Worm (Caenorhabditis elegans) whole organism, young adult: Measurements from ENCODE around the gene mua-6.

Experiments used
- B0261.1 ChIP-seq: sonication (generic microtip); optimal IDR thresholded peaks from 2 replicates; lab custom pipeline; 2016; ENCODE audit warnings: mild to moderate bottlenecking, missing genetic modification characterization, moderate library complexity, missing compliant biosample characterization
- C06A6.2 ChIP-seq: fragments of 200-800 bp; sonication (Bioruptor generic); conservative IDR thresholded peaks from 2 replicates; pipeline ENCODE4 v1.3.6; 2022; ENCODE audit warnings: missing genetic modification characterization, missing compliant biosample characterization
- C17E4.6 ChIP-seq: fragments of 200-800 bp; sonication (Bioruptor generic); IDR thresholded peaks from 2 replicates; pipeline ENCODE4 v1.3.6; 2022; ENCODE audit warnings: missing genetic modification reagents, missing genetic modification characterization, missing compliant biosample characterization
- D2030.7 ChIP-seq: fragments of 200-800 bp; sonication (Bioruptor generic); IDR thresholded peaks from 2 replicates; pipeline ENCODE4 v1.3.6; 2022; ENCODE audit warnings: missing genetic modification reagents, missing genetic modification characterization, missing compliant biosample characterization
- F22D6.2 ChIP-seq: sonication (generic microtip); optimal IDR thresholded peaks from 2 replicates; lab custom pipeline; 2016; ENCODE audit warnings: mild to moderate bottlenecking, missing genetic modification characterization, missing compliant biosample characterization
- F57A8.1 ChIP-seq: fragments of 200-800 bp; sonication (Bioruptor generic); optimal IDR thresholded peaks from 2 replicates; lab custom pipeline; 2018; ENCODE audit warnings: mild to moderate bottlenecking, missing genetic modification characterization, moderate library complexity, missing compliant biosample characterization
- K12H6.12 ChIP-seq: fragments of 200-800 bp; sonication (Bioruptor generic); optimal IDR thresholded peaks from 2 replicates; lab custom pipeline; 2018; ENCODE audit warnings: mild to moderate bottlenecking, missing genetic modification characterization, missing compliant biosample characterization
- T07F8.4 ChIP-seq: sonication (generic microtip); optimal IDR thresholded peaks from 2 replicates; lab custom pipeline; 2016; ENCODE audit warnings: mild to moderate bottlenecking, missing genetic modification characterization, moderate library complexity, missing compliant biosample characterization
- Y56A3A.18 ChIP-seq: fragments of 200-800 bp; sonication (Bioruptor generic); IDR thresholded peaks from 2 replicates; pipeline ENCODE4 v1.3.6; 2022; ENCODE audit warnings: missing genetic modification reagents, missing genetic modification characterization, missing compliant biosample characterization
- Y67H2A.10 ChIP-seq: fragments of 200-800 bp; sonication (Bioruptor generic); conservative IDR thresholded peaks from 2 replicates; pipeline ENCODE4 v1.3.6; 2022; ENCODE audit warnings: missing genetic modification reagents, missing genetic modification characterization, missing compliant biosample characterization
- Y79H2A.3 ChIP-seq: fragments of 200-800 bp; sonication (Bioruptor generic); conservative IDR thresholded peaks from 2 replicates; pipeline ENCODE4 v1.3.6; 2022; ENCODE audit warnings: missing genetic modification reagents, missing genetic modification characterization, missing compliant biosample characterization
- ZK185.1 ChIP-seq: sonication (generic microtip); optimal IDR thresholded peaks from 2 replicates; lab custom pipeline; 2016; ENCODE audit warnings: mild to moderate bottlenecking, missing genetic modification characterization, missing compliant biosample characterization; ENCODE audit not compliant: poor library complexity, severe bottlenecking
- akir-1 ChIP-seq: fragments of 200-800 bp; sonication (Bioruptor generic); optimal IDR thresholded peaks from 2 replicates; lab custom pipeline; 2018; ENCODE audit warnings: mild to moderate bottlenecking, missing genetic modification characterization, moderate library complexity, missing compliant biosample characterization
- atf-7 ChIP-seq: sonication (generic microtip); optimal IDR thresholded peaks from 2 replicates; lab custom pipeline; 2017; ENCODE audit warnings: mild to moderate bottlenecking, missing genetic modification characterization, missing compliant biosample characterization
- attf-3 ChIP-seq: fragments of 200-800 bp; sonication (Bioruptor generic); conservative IDR thresholded peaks from 2 replicates; pipeline ENCODE4 v1.3.6; 2022; ENCODE audit warnings: missing genetic modification reagents, missing genetic modification characterization, missing compliant biosample characterization
- attf-5 ChIP-seq: fragments of 200-800 bp; sonication (Bioruptor generic); optimal IDR thresholded peaks from 2 replicates; lab custom pipeline; 2018; ENCODE audit warnings: mild to moderate bottlenecking, missing genetic modification characterization, missing compliant biosample characterization
- attf-6 ChIP-seq: fragments of 200-800 bp; sonication (Bioruptor generic); IDR thresholded peaks from 2 replicates; pipeline ENCODE4 v1.3.6; 2022; ENCODE audit warnings: missing genetic modification reagents, missing genetic modification characterization, missing compliant biosample characterization
- bed-2 ChIP-seq: fragments of 200-800 bp; sonication (Bioruptor generic); IDR thresholded peaks from 2 replicates; pipeline ENCODE4 v1.3.6; 2022; ENCODE audit warnings: missing genetic modification reagents, missing genetic modification characterization, missing compliant biosample characterization
- ccch-3 ChIP-seq: fragments of 200-800 bp; sonication (Bioruptor generic); optimal IDR thresholded peaks from 2 replicates; lab custom pipeline; 2018; ENCODE audit warnings: mild to moderate bottlenecking, missing genetic modification characterization, missing compliant biosample characterization
- ceh-27 ChIP-seq: fragments of 200-800 bp; sonication (Bioruptor generic); optimal IDR thresholded peaks from 2 replicates; lab custom pipeline; 2018; ENCODE audit warnings: mild to moderate bottlenecking, missing genetic modification characterization, moderate library complexity, missing compliant biosample characterization
- dox-1 ChIP-seq: fragments of 200-800 bp; sonication (Bioruptor generic); IDR thresholded peaks from 2 replicates; pipeline ENCODE4 v1.3.6; 2022; ENCODE audit warnings: missing genetic modification reagents, missing genetic modification characterization, missing compliant biosample characterization
- egrh-3 ChIP-seq: fragments of 200-800 bp; sonication (Bioruptor generic); IDR thresholded peaks from 2 replicates; pipeline ENCODE4 v1.3.6; 2022; ENCODE audit warnings: missing genetic modification reagents, missing genetic modification characterization, missing compliant biosample characterization
- ekl-4 ChIP-seq: fragments of 200-800 bp; sonication (Bioruptor generic); IDR thresholded peaks from 2 replicates; pipeline ENCODE4 v1.3.6; 2022; ENCODE audit warnings: missing genetic modification reagents, missing genetic modification characterization, missing compliant biosample characterization
- hlh-26 ChIP-seq: fragments of 200-800 bp; sonication (Bioruptor generic); conservative IDR thresholded peaks from 2 replicates; pipeline ENCODE4 v1.3.6; 2022; ENCODE audit warnings: missing genetic modification reagents, missing genetic modification characterization, missing compliant biosample characterization
- hmg-1.2 ChIP-seq: fragments of 200-800 bp; sonication (Bioruptor generic); IDR thresholded peaks from 2 replicates; pipeline ENCODE4 v1.3.6; 2022; ENCODE audit warnings: missing genetic modification reagents, missing genetic modification characterization, missing compliant biosample characterization
- hrde-1 ChIP-seq: sonication (generic microtip); optimal IDR thresholded peaks from 2 replicates; lab custom pipeline; 2016; ENCODE audit warnings: missing genetic modification characterization, mild to moderate bottlenecking, missing compliant biosample characterization, moderate library complexity, missing genotype, missing genetic modification reagents, borderline replicate concordance
- let-526 ChIP-seq: fragments of 200-800 bp; sonication (Bioruptor generic); IDR thresholded peaks from 2 replicates; pipeline ENCODE4 v1.3.6; 2022; ENCODE audit warnings: missing genetic modification reagents, missing genetic modification characterization, missing compliant biosample characterization
- let-607 ChIP-seq, 2 experiments: fragments of 200-800 bp in 1 of 2; sonication (Bioruptor generic) in 1 of 2; sonication (generic microtip) in 1 of 2; optimal IDR thresholded peaks; 2 replicates each; lab custom pipeline; 2016 to 2018; ENCODE audit warnings: mild to moderate bottlenecking in 2 of 2, missing compliant biosample characterization in 2 of 2, missing genetic modification characterization in 2 of 2, moderate library complexity in 2 of 2, missing genotype in 1 of 2
- lin-26 ChIP-seq: fragments of 200-800 bp; sonication (Bioruptor generic); IDR thresholded peaks from 2 replicates; pipeline ENCODE4 v1.3.6; 2022; ENCODE audit warnings: missing genetic modification reagents, missing genetic modification characterization, missing compliant biosample characterization
- lin-40 ChIP-seq: sonication (generic microtip); optimal IDR thresholded peaks from 2 replicates; lab custom pipeline; 2016; ENCODE audit warnings: missing genetic modification characterization, mild to moderate bottlenecking, missing compliant biosample characterization, missing genotype, missing genetic modification reagents
- lin-54 ChIP-seq: fragments of 200-800 bp; sonication (Bioruptor generic); optimal IDR thresholded peaks from 2 replicates; lab custom pipeline; 2018; ENCODE audit warnings: mild to moderate bottlenecking, missing genetic modification characterization, missing compliant biosample characterization
- madf-10 ChIP-seq: sonication (generic microtip); optimal IDR thresholded peaks from 2 replicates; lab custom pipeline; 2016; ENCODE audit warnings: mild to moderate bottlenecking, missing genetic modification characterization, missing compliant biosample characterization
- madf-6 ChIP-seq: fragments of 200-800 bp; sonication (Bioruptor generic); IDR thresholded peaks from 2 replicates; pipeline ENCODE4 v1.3.6; 2022; ENCODE audit warnings: missing genetic modification reagents, missing genetic modification characterization, missing compliant biosample characterization
- madf-8 ChIP-seq: fragments of 200-800 bp; sonication (Bioruptor generic); conservative IDR thresholded peaks from 2 replicates; pipeline ENCODE4 v1.3.6; 2022; ENCODE audit warnings: missing genetic modification reagents, missing genetic modification characterization, missing compliant biosample characterization
- mel-28 ChIP-seq: sonication (generic microtip); optimal IDR thresholded peaks from 2 replicates; lab custom pipeline; 2016; ENCODE audit warnings: borderline replicate concordance, mild to moderate bottlenecking, missing genetic modification characterization, missing compliant biosample characterization
- mxl-1 ChIP-seq: sonication (generic microtip); optimal IDR thresholded peaks from 2 replicates; lab custom pipeline; 2016; ENCODE audit warnings: missing genetic modification characterization, missing compliant biosample characterization
- nfya-2 ChIP-seq: fragments of 200-800 bp; sonication (Bioruptor generic); IDR thresholded peaks from 2 replicates; pipeline ENCODE4 v1.3.6; 2022; ENCODE audit warnings: missing genetic modification reagents, missing genetic modification characterization, missing compliant biosample characterization
- nhr-179 ChIP-seq: sonication (generic microtip); optimal IDR thresholded peaks from 2 replicates; lab custom pipeline; 2016; ENCODE audit warnings: mild to moderate bottlenecking, missing genetic modification characterization, missing compliant biosample characterization
- nhr-90 ChIP-seq: sonication (generic microtip); optimal IDR thresholded peaks from 2 replicates; lab custom pipeline; 2016; ENCODE audit warnings: missing genotype, mild to moderate bottlenecking, missing genetic modification characterization, missing compliant biosample characterization
- rcor-1 ChIP-seq: fragments of 200-800 bp; sonication (Bioruptor generic); IDR thresholded peaks from 2 replicates; pipeline ENCODE4 v1.3.6; 2022; ENCODE audit warnings: missing genetic modification reagents, missing genetic modification characterization, missing compliant biosample characterization
- sea-2 ChIP-seq: fragments of 200-800 bp; sonication (Bioruptor generic); IDR thresholded peaks from 2 replicates; pipeline ENCODE4 v1.3.6; 2022; ENCODE audit warnings: missing genetic modification characterization, missing compliant biosample characterization
- snpc-1.3 ChIP-seq: sonication (generic microtip); optimal IDR thresholded peaks from 2 replicates; lab custom pipeline; 2017; ENCODE audit warnings: missing genetic modification characterization, mild to moderate bottlenecking, missing compliant biosample characterization, antibody characterized with exemption, moderate library complexity, missing genotype, missing genetic modification reagents; ENCODE audit not compliant: insufficient read depth
- somi-1 ChIP-seq: fragments of 200-800 bp; sonication (Bioruptor generic); optimal IDR thresholded peaks from 2 replicates; lab custom pipeline; 2018; ENCODE audit warnings: mild to moderate bottlenecking, missing genetic modification characterization, missing compliant biosample characterization
- tbx-9 ChIP-seq: sonication (generic microtip); optimal IDR thresholded peaks from 2 replicates; lab custom pipeline; 2016; ENCODE audit warnings: borderline replicate concordance, missing genetic modification characterization, inconsistent platforms, missing compliant biosample characterization
- zfh-2 ChIP-seq: fragments of 200-800 bp; sonication (Bioruptor generic); conservative IDR thresholded peaks from 2 replicates; pipeline ENCODE4 v1.3.6; 2022; ENCODE audit warnings: missing genetic modification reagents, missing genetic modification characterization, missing compliant biosample characterization
- zim-3 ChIP-seq: sonication (generic microtip); optimal IDR thresholded peaks from 2 replicates; lab custom pipeline; 2017; ENCODE audit warnings: mild to moderate bottlenecking, missing genetic modification characterization, moderate library complexity, missing compliant biosample characterization
- ztf-25 ChIP-seq: fragments of 200-800 bp; sonication (Bioruptor generic); IDR thresholded peaks from 2 replicates; pipeline ENCODE4 v1.3.6; 2022; ENCODE audit warnings: missing genetic modification reagents, missing genetic modification characterization, missing compliant biosample characterization
- ztf-28 ChIP-seq: fragments of 200-800 bp; sonication (Bioruptor generic); IDR thresholded peaks from 2 replicates; pipeline ENCODE4 v1.3.6; 2022; ENCODE audit warnings: missing genetic modification reagents, missing genetic modification characterization, missing compliant biosample characterization

Gene mua-6

ce11 chrX:16300422-16300821 lies 34.9 kb upstream of the mua-6 start (continued):
- TF ChIP-seq akir-1 (GFP tag; lab: Kevin White, UChicago): no peak
- TF ChIP-seq Y56A3A.18: peak; percentile 78; the same call in 1 of the 2 replicates
- no peak for TF ChIP-seq nhr-179 (tag; lab: Kevin White, UChicago)
- TF ChIP-seq nfya-2 (GFP tag; lab: Robert Waterston, UW): no peak
- TF ChIP-seq zim-3 (tag; lab: Kevin White, UChicago): peak; percentile 31
- TF ChIP-seq egrh-3 (GFP tag; lab: Robert Waterston, UW): no peak
- peak; percentile 63; the same call in 1 of the 2 replicates for TF ChIP-seq attf-6
- peak; percentile 59 for TF ChIP-seq hmg-1.2 (GFP tag; lab: Robert Waterston, UW)
- TF ChIP-seq C06A6.2 (GFP tag; lab: Robert Waterston, UW): no peak
- TF ChIP-seq attf-3 (GFP tag; lab: Robert Waterston, UW): no peak
- peak; percentile 86 for TF ChIP-seq D2030.7 (GFP tag; lab: Robert Waterston, UW)
- TF ChIP-seq C17E4.6 (GFP tag; lab: Robert Waterston, UW): no peak
- TF ChIP-seq lin-26 (GFP tag; lab: Robert Waterston, UW): peak; percentile 89
- peak; percentile 18 for TF ChIP-seq attf-5 (GFP tag; lab: Kevin White, UChicago)
- no peak for TF ChIP-seq Y79H2A.3 (GFP tag; lab: Robert Waterston, UW)
- peak; percentile 72 for TF ChIP-seq B0261.1 (tag; lab: Kevin White, UChicago)
- peak; percentile 33 for TF ChIP-seq somi-1 (GFP tag; lab: Kevin White, UChicago)
- no peak for TF ChIP-seq lin-54 (GFP tag; lab: Kevin White, UChicago)
- no peak for TF ChIP-seq sea-2
- TF ChIP-seq ZK185.1 (tag; lab: Kevin White, UChicago): peak; percentile 72
- TF ChIP-seq mel-28 (tag; lab: Kevin White, UChicago): no peak
- TF ChIP-seq F57A8.1 (GFP tag; lab: Kevin White, UChicago): no peak
- peak; percentile 74 for TF ChIP-seq snpc-1.3
- TF ChIP-seq atf-7 (tag; lab: Kevin White, UChicago): no peak
- TF ChIP-seq lin-40 (tag; lab: Kevin White, UChicago): no peak
- no peak for TF ChIP-seq let-526 (GFP tag; lab: Robert Waterston, UW)
- peak in 1 of 2 experiments; percentile 27 for TF ChIP-seq let-607 (tag; optimal IDR thresholded peaks at IDR 0.05; lab: Kevin White, UChicago)
- TF ChIP-seq bed-2: no peak
- no peak for TF ChIP-seq Y67H2A.10
- TF ChIP-seq madf-10: peak; percentile 53
- peak; percentile 46 for TF ChIP-seq mxl-1 (tag; lab: Kevin White, UChicago)
- TF ChIP-seq K12H6.12 (tag; lab: Kevin White, UChicago): no peak
- no peak for TF ChIP-seq madf-8 (GFP tag; lab: Robert Waterston, UW)
- peak; percentile 45 for TF ChIP-seq madf-6 (GFP tag; lab: Robert Waterston, UW)
- TF ChIP-seq rcor-1 (GFP tag; lab: Robert Waterston, UW): peak; percentile 52; the same call in 1 of the 2 replicates
- no peak for TF ChIP-seq ekl-4 (GFP tag; lab: Robert Waterston, UW)
- TF ChIP-seq ccch-3 (GFP tag; lab: Kevin White, UChicago): peak; percentile 12
- no peak for TF ChIP-seq hlh-26 (GFP tag; lab: Robert Waterston, UW)
- no peak for TF ChIP-seq ceh-27
- no peak for TF ChIP-seq ztf-28
- TF ChIP-seq nhr-90 (tag; lab: Kevin White, UChicago): peak; percentile 63
- no peak for TF ChIP-seq tbx-9 (tag; lab: Kevin White, UChicago)
- no peak for TF ChIP-seq T07F8.4 (tag; lab: Kevin White, UChicago)
- peak; percentile 62 for TF ChIP-seq dox-1 (GFP tag; lab: Robert Waterston, UW)
- peak; percentile 69; the same call in 1 of the 2 replicates for TF ChIP-seq ztf-25 (GFP tag; lab: Robert Waterston, UW)
- TF ChIP-seq zfh-2 (GFP tag; lab: Robert Waterston, UW): no peak
- no peak for TF ChIP-seq hrde-1 (tag; lab: Kevin White, UChicago)
- TF ChIP-seq F22D6.2: no peak
